Fruit fly (Drosophila melanogaster): ENCODE measurements around the gene CG33116.

Gene CG33116

DNA sequence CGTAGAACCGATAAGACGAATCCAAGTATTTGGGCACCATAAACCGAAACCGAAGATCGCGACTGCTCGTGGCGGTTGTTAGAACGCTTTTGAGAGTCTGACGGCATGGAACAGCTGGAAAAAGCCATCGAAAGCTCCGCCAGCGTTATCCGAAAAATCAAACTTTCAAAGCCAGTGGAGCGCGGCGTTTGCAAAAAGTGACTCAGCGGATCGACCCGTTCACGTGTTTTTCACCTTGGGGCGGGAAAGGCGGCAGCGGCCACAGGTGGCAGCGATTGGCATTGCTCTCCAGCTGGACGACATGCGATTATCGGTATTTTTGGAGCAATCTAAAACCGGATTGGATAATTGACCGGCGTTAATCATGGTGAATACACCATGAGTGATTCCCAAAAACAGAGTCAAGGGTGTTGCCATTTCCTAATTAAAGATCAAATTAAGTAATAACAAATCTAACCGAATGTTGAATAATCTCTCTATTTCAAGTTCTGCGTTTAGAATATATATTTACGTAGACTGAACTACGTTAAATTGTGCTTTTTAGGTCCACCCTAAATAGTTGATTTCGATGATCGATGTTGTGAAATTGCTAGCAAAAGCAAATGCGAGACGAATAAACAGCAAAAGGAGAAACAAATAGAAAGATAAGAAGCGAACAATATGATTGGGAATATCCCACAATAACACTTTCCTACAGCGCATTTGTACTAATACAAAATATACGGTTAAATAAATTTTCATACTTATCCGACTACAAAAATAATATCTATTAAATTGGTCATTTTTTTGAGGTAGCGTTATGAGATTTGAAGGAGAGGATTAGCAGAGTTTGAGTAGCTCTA is 13.8 kb downstream of the CG33116 start, which contains the start of gene CG10337 (continued):
- no peak for TF ChIP-seq eyg (GFP tag; optimal IDR thresholded peaks at IDR 0.05)
- no peak for TF ChIP-seq CG1832 (GFP tag; optimal IDR thresholded peaks at IDR 0.05)
- TF ChIP-seq CG18262 (tag; optimal IDR thresholded peaks at IDR 0.05) = peak; percentile 10
- TF ChIP-seq CG12769 (tag; optimal IDR thresholded peaks at IDR 0.05) = peak; percentile 60
- no peak for TF ChIP-seq CG31365 (tag; optimal IDR thresholded peaks at IDR 0.05)
- no peak for TF ChIP-seq CG17912 (GFP tag; optimal IDR thresholded peaks at IDR 0.05)
- no peak for TF ChIP-seq Hmx (GFP tag; optimal IDR thresholded peaks at IDR 0.05)
- peak; percentile 54; the same call in 1 of the 2 replicates for TF ChIP-seq CG14441 (GFP tag; IDR thresholded peaks at IDR 0.05)
- peak; percentile 12 for TF ChIP-seq CG4707 (GFP tag; optimal IDR thresholded peaks at IDR 0.05)
- TF ChIP-seq pita (GFP tag; optimal IDR thresholded peaks at IDR 0.05) = no peak
- no peak for TF ChIP-seq CG33557 (GFP tag; optimal IDR thresholded peaks at IDR 0.05)
- peak; percentile 25 for TF ChIP-seq CG14710 (tag; optimal IDR thresholded peaks at IDR 0.05)
- peak; percentile 65 for TF ChIP-seq Hand (GFP tag; optimal IDR thresholded peaks at IDR 0.05)
- TF ChIP-seq tin (GFP tag; optimal IDR thresholded peaks at IDR 0.05) = no peak
- TF ChIP-seq B-H1 (GFP tag; IDR thresholded peaks at IDR 0.05) = no peak
- peak; percentile 80 for TF ChIP-seq CG3281 (GFP tag; optimal IDR thresholded peaks at IDR 0.05)
- peak; percentile 21 for TF ChIP-seq Bdp1 (GFP tag; optimal IDR thresholded peaks at IDR 0.05)
- TF ChIP-seq ro (GFP tag; IDR thresholded peaks at IDR 0.05) = no peak
- peak; percentile 69 for TF ChIP-seq exex (tag; optimal IDR thresholded peaks at IDR 0.05)
- no peak for TF ChIP-seq run (tag; optimal IDR thresholded peaks at IDR 0.05)
- TF ChIP-seq fru (optimal IDR thresholded peaks at IDR 0.05) = no peak
- no peak for TF ChIP-seq CG9797 (GFP tag; optimal IDR thresholded peaks at IDR 0.05)
- TF ChIP-seq CG12236 (GFP tag; optimal IDR thresholded peaks at IDR 0.05) = no peak
- peak; percentile 48 for TF ChIP-seq ara (GFP tag; IDR thresholded peaks at IDR 0.05)
- peak; percentile 53; the same call in 1 of the 2 replicates for TF ChIP-seq vvl (GFP tag; IDR thresholded peaks at IDR 0.05)
- TF ChIP-seq Asciz (GFP tag; optimal IDR thresholded peaks at IDR 0.05) = peak; percentile 36
- TF ChIP-seq rib (GFP tag; IDR thresholded peaks at IDR 0.05) = peak; percentile 83
- TF ChIP-seq lov (optimal IDR thresholded peaks at IDR 0.05) = no peak
- no peak for TF ChIP-seq lov (GFP tag; IDR thresholded peaks at IDR 0.05)
- TF ChIP-seq jumu (GFP tag; optimal IDR thresholded peaks at IDR 0.05) = no peak
- peak; percentile 7 for TF ChIP-seq Sry-δ (GFP tag; optimal IDR thresholded peaks at IDR 0.05)
- TF ChIP-seq peb (GFP tag; IDR thresholded peaks at IDR 0.05) = no peak
- no peak for TF ChIP-seq CG7928 (GFP tag; optimal IDR thresholded peaks at IDR 0.05)
- no peak for TF ChIP-seq Lim3 (GFP tag; IDR thresholded peaks at IDR 0.05)
- peak; percentile 34 for TF ChIP-seq kah (GFP tag; optimal IDR thresholded peaks at IDR 0.05)
- TF ChIP-seq danr (GFP tag; IDR thresholded peaks at IDR 0.05) = no peak
- peak; percentile 69 for TF ChIP-seq CG15011 (GFP tag; optimal IDR thresholded peaks at IDR 0.05)
- TF ChIP-seq Ssrp (tag; optimal IDR thresholded peaks at IDR 0.05) = no peak
- TF ChIP-seq CG17186 (GFP tag; optimal IDR thresholded peaks at IDR 0.05) = no peak
- TF ChIP-seq D19B (GFP tag; optimal IDR thresholded peaks at IDR 0.05) = peak; percentile 36
- TF ChIP-seq fd96Cb (tag; optimal IDR thresholded peaks at IDR 0.05) = peak; percentile 4
- TF ChIP-seq HLH3B (GFP tag; IDR thresholded peaks at IDR 0.05) = peak; percentile 36; the same call in 1 of the 2 replicates
- no peak for TF ChIP-seq sna (GFP tag; IDR thresholded peaks at IDR 0.05; ENCODE audit: partially characterized antibody)
- TF ChIP-seq toy (GFP tag; IDR thresholded peaks at IDR 0.05) = no peak
- TF ChIP-seq aop (GFP tag; IDR thresholded peaks at IDR 0.05) = no peak
- peak; percentile 29 for TF ChIP-seq ATbp (GFP tag; optimal IDR thresholded peaks at IDR 0.05)
- TF ChIP-seq HLHmδ (GFP tag; optimal IDR thresholded peaks at IDR 0.05) = no peak
- no peak for TF ChIP-seq Taf1 (GFP tag; IDR thresholded peaks at IDR 0.05)
- peak; percentile 70 for TF ChIP-seq lilli (GFP tag; optimal IDR thresholded peaks at IDR 0.05)
- peak; percentile 73 for TF ChIP-seq CG2678 (tag; optimal IDR thresholded peaks at IDR 0.05)
